Worm (Caenorhabditis elegans) whole organism, young adult: ENCODE measurements around the gene srd-47.

Experiments used
- F23B12.7 ChIP-seq: sonication (generic microtip); optimal IDR thresholded peaks from 2 replicates; lab custom pipeline; 2017; ENCODE audit warnings: missing genetic modification characterization, mild to moderate bottlenecking, missing compliant biosample characterization, antibody characterized with exemption, moderate library complexity; ENCODE audit not compliant: insufficient read depth
- F39B2.1 ChIP-seq: fragments of 200-800 bp; sonication (Bioruptor generic); IDR thresholded peaks from 2 replicates; pipeline ENCODE4 v1.3.6; 2022; ENCODE audit warnings: missing genetic modification reagents, missing genetic modification characterization, missing compliant biosample characterization
- attf-3 ChIP-seq: fragments of 200-800 bp; sonication (Bioruptor generic); conservative IDR thresholded peaks from 2 replicates; pipeline ENCODE4 v1.3.6; 2022; ENCODE audit warnings: missing genetic modification reagents, missing genetic modification characterization, missing compliant biosample characterization
- bed-2 ChIP-seq: fragments of 200-800 bp; sonication (Bioruptor generic); IDR thresholded peaks from 2 replicates; pipeline ENCODE4 v1.3.6; 2022; ENCODE audit warnings: missing genetic modification reagents, missing genetic modification characterization, missing compliant biosample characterization
- ccch-3 ChIP-seq: fragments of 200-800 bp; sonication (Bioruptor generic); optimal IDR thresholded peaks from 2 replicates; lab custom pipeline; 2018; ENCODE audit warnings: mild to moderate bottlenecking, missing genetic modification characterization, missing compliant biosample characterization
- cebp-1 ChIP-seq, 2 experiments: fragments of 200-800 bp in 1 of 2; sonication (Bioruptor generic) in 1 of 2; sonication (generic microtip) in 1 of 2; IDR thresholded peaks in 1 of 2; optimal IDR thresholded peaks in 1 of 2; 2 replicates each; pipeline versions ENCODE4 v1.3.6 to Lab custom; 2017 to 2022; ENCODE audit warnings: missing compliant biosample characterization in 2 of 2, missing genetic modification characterization in 2 of 2, mild to moderate bottlenecking in 1 of 2, missing genetic modification reagents in 1 of 2, moderate library complexity in 1 of 2
- ceh-100 ChIP-seq: fragments of 200-800 bp; sonication (Bioruptor generic); IDR thresholded peaks from 2 replicates; pipeline ENCODE4 v1.3.6; 2022; ENCODE audit warnings: missing genetic modification reagents, missing genetic modification characterization, missing compliant biosample characterization
- ceh-27 ChIP-seq: fragments of 200-800 bp; sonication (Bioruptor generic); optimal IDR thresholded peaks from 2 replicates; lab custom pipeline; 2018; ENCODE audit warnings: mild to moderate bottlenecking, missing genetic modification characterization, moderate library complexity, missing compliant biosample characterization
- ceh-91 ChIP-seq: fragments of 200-800 bp; sonication (Bioruptor generic); IDR thresholded peaks from 2 replicates; pipeline ENCODE4 v1.3.6; 2022; ENCODE audit warnings: missing genetic modification reagents, missing genetic modification characterization, missing compliant biosample characterization
- die-1 ChIP-seq: sonication (generic microtip); optimal IDR thresholded peaks from 2 replicates; lab custom pipeline; 2016; ENCODE audit warnings: missing genotype, mild to moderate bottlenecking, missing genetic modification characterization, missing compliant biosample characterization
- efl-1 ChIP-seq: fragments of 150-350 bp; optimal IDR thresholded peaks from 2 replicates; lab custom pipeline; 2014; ENCODE audit warnings: missing biosample characterization, missing genetic modification reagents, missing genetic modification characterization
- hrde-1 ChIP-seq: sonication (generic microtip); optimal IDR thresholded peaks from 2 replicates; lab custom pipeline; 2016; ENCODE audit warnings: missing genetic modification characterization, mild to moderate bottlenecking, missing compliant biosample characterization, moderate library complexity, missing genotype, missing genetic modification reagents, borderline replicate concordance
- lag-1 ChIP-seq: fragments of 200-800 bp; sonication (Bioruptor generic); IDR thresholded peaks from 2 replicates; pipeline ENCODE4 v1.3.6; 2022; ENCODE audit warnings: missing genetic modification reagents, missing genetic modification characterization, missing compliant biosample characterization
- let-607 ChIP-seq, 2 experiments: fragments of 200-800 bp in 1 of 2; sonication (Bioruptor generic) in 1 of 2; sonication (generic microtip) in 1 of 2; optimal IDR thresholded peaks; 2 replicates each; lab custom pipeline; 2016 to 2018; ENCODE audit warnings: mild to moderate bottlenecking in 2 of 2, missing compliant biosample characterization in 2 of 2, missing genetic modification characterization in 2 of 2, moderate library complexity in 2 of 2, missing genotype in 1 of 2
- sdz-38 ChIP-seq: sonication (generic microtip); optimal IDR thresholded peaks from 2 replicates; lab custom pipeline; 2016; ENCODE audit warnings: missing genotype, missing genetic modification characterization, missing compliant biosample characterization
- somi-1 ChIP-seq: fragments of 200-800 bp; sonication (Bioruptor generic); optimal IDR thresholded peaks from 2 replicates; lab custom pipeline; 2018; ENCODE audit warnings: mild to moderate bottlenecking, missing genetic modification characterization, missing compliant biosample characterization
- zfh-2 ChIP-seq: fragments of 200-800 bp; sonication (Bioruptor generic); conservative IDR thresholded peaks from 2 replicates; pipeline ENCODE4 v1.3.6; 2022; ENCODE audit warnings: missing genetic modification reagents, missing genetic modification characterization, missing compliant biosample characterization
- ztf-22 ChIP-seq: fragments of 200-800 bp; sonication (Bioruptor generic); optimal IDR thresholded peaks from 2 replicates; lab custom pipeline; 2018; ENCODE audit warnings: mild to moderate bottlenecking, missing genetic modification characterization, moderate library complexity, missing compliant biosample characterization

Gene srd-47

DNA sequence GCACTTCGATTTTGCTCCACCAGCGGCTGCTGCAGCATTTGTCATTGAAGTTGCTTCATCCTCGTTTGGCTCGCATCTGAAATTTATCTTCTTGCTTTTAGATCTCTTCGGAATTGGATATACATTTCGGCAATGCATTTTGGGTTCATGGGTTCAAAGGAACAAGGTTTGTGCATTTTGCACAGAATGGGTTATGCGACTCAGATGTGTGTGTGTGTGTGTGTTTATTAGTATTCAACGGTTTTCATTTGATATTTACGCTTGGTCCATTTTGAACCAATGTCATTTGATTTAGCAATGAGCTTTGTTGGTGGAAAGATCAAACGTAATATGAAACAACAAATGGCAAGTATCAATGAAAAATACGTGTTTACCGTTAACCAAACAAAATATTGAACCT is 42.3 kb downstream of the srd-47 start:
- TF ChIP-seq die-1 (no peak), ceh-91 (no peak), ceh-100 (no peak), lag-1 (no peak), F23B12.7 (tag; lab: Kevin White, UChicago) (no peak), sdz-38 (no peak), cebp-1 (GFP tag; IDR thresholded peaks at IDR 0.05; lab: Robert Waterston, UW) (no peak), cebp-1 (tag; optimal IDR thresholded peaks at IDR 0.05; lab: Kevin White, UChicago) (no peak), bed-2 (GFP tag; lab: Robert Waterston, UW) (no peak), hrde-1 (tag; lab: Kevin White, UChicago) (no peak), zfh-2 (no peak)

DNA sequence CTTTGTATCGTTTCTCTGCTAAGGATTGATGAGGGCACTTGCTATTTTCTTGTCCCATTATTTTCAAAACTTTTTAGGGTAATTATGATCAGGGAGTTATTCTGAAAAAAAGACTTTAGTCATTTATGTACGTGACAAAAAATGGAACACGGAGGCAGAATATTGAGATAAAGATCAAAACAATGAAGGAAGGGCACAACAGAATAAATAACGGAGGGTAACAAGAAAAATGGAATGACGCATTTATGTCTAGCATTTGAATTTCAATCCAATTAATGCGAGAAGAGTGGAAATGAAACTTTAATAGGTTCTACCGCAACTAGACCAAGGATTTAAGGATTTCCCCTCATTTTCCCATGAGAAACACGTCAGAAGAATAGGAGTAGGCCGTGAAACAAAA is 44.9 kb downstream of the srd-47 start, which contains the start of gene glb-13:
Gene glb-13, minus strand, starts transcription at position 101 of the 400 bp plus-strand sequence.
- TF ChIP-seq hrde-1 (tag; lab: Kevin White, UChicago) (no peak), F39B2.1 (GFP tag; lab: Robert Waterston, UW) (no peak), efl-1 (GFP tag; lab: Kevin White, UChicago) (no peak), somi-1 (GFP tag; lab: Kevin White, UChicago) (no peak), let-607 (tag; optimal IDR thresholded peaks at IDR 0.05; lab: Kevin White, UChicago) (no peak), ztf-22 (GFP tag; lab: Kevin White, UChicago) (no peak), attf-3 (GFP tag; lab: Robert Waterston, UW) (no peak), ccch-3 (GFP tag; lab: Kevin White, UChicago) (no peak), ceh-27 (GFP tag; lab: Kevin White, UChicago) (no peak)
